Fruit fly (Drosophila melanogaster): ENCODE results near the gene emb.

The emb gene

dm6 chr2L:8361204-8361952 lies 42.0 kb upstream of the emb start (continued):
- TF ChIP-seq lab (GFP tag; optimal IDR thresholded peaks at IDR 0.05): peak; percentile 49
- no peak for TF ChIP-seq HLHmδ (GFP tag; optimal IDR thresholded peaks at IDR 0.05)
- TF ChIP-seq lilli (GFP tag; optimal IDR thresholded peaks at IDR 0.05): no peak
- no peak for TF ChIP-seq tx (GFP tag; optimal IDR thresholded peaks at IDR 0.05)
- peak; percentile 27 for TF ChIP-seq zfh2 (GFP tag; optimal IDR thresholded peaks at IDR 0.05)
- TF ChIP-seq vnd (GFP tag; IDR thresholded peaks at IDR 0.05; ENCODE audit: partially characterized antibody): no peak
- peak; percentile 44 for TF ChIP-seq ATbp (GFP tag; optimal IDR thresholded peaks at IDR 0.05)
- TF ChIP-seq Kr (GFP tag; optimal IDR thresholded peaks at IDR 0.05): no peak
- peak; percentile 87 for TF ChIP-seq grau (tag; optimal IDR thresholded peaks at IDR 0.05)
- no peak for TF ChIP-seq Mad (GFP tag; optimal IDR thresholded peaks at IDR 0.05)
- TF ChIP-seq CG11398 (GFP tag; optimal IDR thresholded peaks at IDR 0.05): no peak
- TF ChIP-seq Xbp1 (GFP tag; optimal IDR thresholded peaks at IDR 0.05): peak; percentile 23

dm6 chr2L:8362273-8362954 lies 41.0 kb upstream of the emb start, which contains the start of gene CG7627:
Gene CG7627 (minus strand): TSS chr2L:8362469.
- no peak for TF ChIP-seq cg (GFP tag; optimal IDR thresholded peaks at IDR 0.05)
- peak; percentile 96 for TF ChIP-seq CG31224 (GFP tag; IDR thresholded peaks at IDR 0.05)
- no peak for TF ChIP-seq CG3838 (GFP tag; optimal IDR thresholded peaks at IDR 0.05)
- peak; percentile 75 for TF ChIP-seq gro (GFP tag; optimal IDR thresholded peaks at IDR 0.05)
- TF ChIP-seq Awh (GFP tag; IDR thresholded peaks at IDR 0.05): peak; percentile 67; the same call in 1 of the 2 replicates
- TF ChIP-seq CG32767 (GFP tag; IDR thresholded peaks at IDR 0.05): peak; percentile 64; the same call in 1 of the 2 replicates
- peak; percentile 55 for TF ChIP-seq sug (tag; optimal IDR thresholded peaks at IDR 0.05)
- peak; percentile 72; the same call in 1 of the 2 replicates for TF ChIP-seq CG11085 (GFP tag; IDR thresholded peaks at IDR 0.05)
- TF ChIP-seq Rx (GFP tag; IDR thresholded peaks at IDR 0.05): peak; percentile 60
- peak; percentile 68 for TF ChIP-seq fd96Cb (tag; optimal IDR thresholded peaks at IDR 0.05)
- TF ChIP-seq stwl (tag; optimal IDR thresholded peaks at IDR 0.05): no peak
- TF ChIP-seq gsb (GFP tag; IDR thresholded peaks at IDR 0.05): peak; percentile 43; the same call in 1 of the 2 replicates
- TF ChIP-seq peb (GFP tag; IDR thresholded peaks at IDR 0.05): peak; percentile 65
- TF ChIP-seq lmd (GFP tag; IDR thresholded peaks at IDR 0.05): peak; percentile 85
- TF ChIP-seq CG15696 (tag; optimal IDR thresholded peaks at IDR 0.05): peak; percentile 65
- peak; percentile 67 for TF ChIP-seq nmo (GFP tag; optimal IDR thresholded peaks at IDR 0.05)
- peak; percentile 19 for TF ChIP-seq gsb-n (tag; optimal IDR thresholded peaks at IDR 0.05)
- peak; percentile 87 for TF ChIP-seq slbo (GFP tag; IDR thresholded peaks at IDR 0.05)
- no peak for TF ChIP-seq CG16813 (GFP tag; IDR thresholded peaks at IDR 0.05; ENCODE audit: partially characterized antibody)
- TF ChIP-seq Fer2 (tag; optimal IDR thresholded peaks at IDR 0.05): peak; percentile 58
- peak in 1 of 2 experiments; percentile 82 for TF ChIP-seq eve (GFP tag; optimal IDR thresholded peaks at IDR 0.05)
- TF ChIP-seq Lpt (GFP tag; optimal IDR thresholded peaks at IDR 0.05): no peak
- peak; percentile 19 for TF ChIP-seq Vsx1 (GFP tag; optimal IDR thresholded peaks at IDR 0.05)
- peak; percentile 78 for TF ChIP-seq CG6813 (GFP tag; optimal IDR thresholded peaks at IDR 0.05)
- no peak for TF ChIP-seq psq (GFP tag; optimal IDR thresholded peaks at IDR 0.05)
- TF ChIP-seq CG17829 (tag; optimal IDR thresholded peaks at IDR 0.05): peak; percentile 72
- TF ChIP-seq sisA (GFP tag; IDR thresholded peaks at IDR 0.05): peak; percentile 79
- TF ChIP-seq knrl (GFP tag; IDR thresholded peaks at IDR 0.05; ENCODE audit: partially characterized antibody): no peak
- peak; percentile 56 for TF ChIP-seq chn (GFP tag; optimal IDR thresholded peaks at IDR 0.05)
- peak; percentile 1 for TF ChIP-seq CG15011 (GFP tag; optimal IDR thresholded peaks at IDR 0.05)
- peak in 1 of 3 experiments; percentile 43 for TF ChIP-seq lola (GFP tag; optimal IDR thresholded peaks at IDR 0.05)
- TF ChIP-seq p53 (GFP tag; optimal IDR thresholded peaks at IDR 0.05): peak; percentile 9
- TF ChIP-seq dpn (GFP tag; optimal IDR thresholded peaks at IDR 0.05): peak; percentile 67 to 77
- peak; percentile 73; the same call in 2 of the 3 replicates for TF ChIP-seq CG7357 (GFP tag; IDR thresholded peaks at IDR 0.05)
- peak; percentile 34 for TF ChIP-seq nau (GFP tag; optimal IDR thresholded peaks at IDR 0.05)
